Fruit fly (Drosophila melanogaster): Measurements from ENCODE around the gene CG9119.

Gene CG9119

dm6 chr3L:1216460-1216859 is 11.9 kb upstream of the CG9119 start (continued):
- no peak for TF ChIP-seq CG1647 (GFP tag; optimal IDR thresholded peaks at IDR 0.05)
- no peak for TF ChIP-seq Atf-2 (GFP tag; optimal IDR thresholded peaks at IDR 0.05)
- peak; percentile 36 for TF ChIP-seq Xbp1 (GFP tag; optimal IDR thresholded peaks at IDR 0.05)
- peak; percentile 11 to 14 for TF ChIP-seq Pdp1 (GFP tag; optimal IDR thresholded peaks at IDR 0.05)
- peak; percentile 55; the same call in 1 of the 2 replicates for TF ChIP-seq ranshi (GFP tag; IDR thresholded peaks at IDR 0.05)
- peak; percentile 29 for TF ChIP-seq HHEX (GFP tag; optimal IDR thresholded peaks at IDR 0.05)
- TF ChIP-seq CG18262 (tag; optimal IDR thresholded peaks at IDR 0.05) = peak; percentile 59
- TF ChIP-seq D (optimal IDR thresholded peaks at IDR 0.05) = no peak
- TF ChIP-seq D (GFP tag; optimal IDR thresholded peaks at IDR 0.05) = peak; percentile 48
- no peak for TF ChIP-seq CG16863 (GFP tag; optimal IDR thresholded peaks at IDR 0.05)
- peak; percentile 55 for TF ChIP-seq CG5245 (GFP tag; optimal IDR thresholded peaks at IDR 0.05)
- TF ChIP-seq Med (GFP tag) = peak; percentile 73
- peak; percentile 11; the same call in 1 of the 2 replicates for TF ChIP-seq Rx (GFP tag; IDR thresholded peaks at IDR 0.05)
- no peak for TF ChIP-seq da (GFP tag; optimal IDR thresholded peaks at IDR 0.05)
- TF ChIP-seq lola (GFP tag; optimal IDR thresholded peaks at IDR 0.05) = peak in 1 of 3 experiments; percentile 44
- TF ChIP-seq stc (GFP tag; IDR thresholded peaks at IDR 0.05) = 0 out of 2 replicates have a peak, but pooled peaks have one; percentile 17
- no peak for TF ChIP-seq Sry-β (GFP tag; optimal IDR thresholded peaks at IDR 0.05)
- TF ChIP-seq zen (tag; optimal IDR thresholded peaks at IDR 0.05) = peak; percentile 65
- TF ChIP-seq CG12071 (GFP tag; optimal IDR thresholded peaks at IDR 0.05) = peak; percentile 4
- TF ChIP-seq Sox100B (GFP tag; optimal IDR thresholded peaks at IDR 0.05) = no peak
- no peak for TF ChIP-seq ac (GFP tag; optimal IDR thresholded peaks at IDR 0.05)
- peak; percentile 42 for TF ChIP-seq CG12391 (tag; optimal IDR thresholded peaks at IDR 0.05)
- TF ChIP-seq ATbp (GFP tag; optimal IDR thresholded peaks at IDR 0.05) = peak; percentile 50
- peak in 1 of 2 experiments; percentile 69 for TF ChIP-seq bsh (GFP tag; optimal IDR thresholded peaks at IDR 0.05)
- peak; percentile 10 for TF ChIP-seq slp2 (GFP tag; optimal IDR thresholded peaks at IDR 0.05)
- TF ChIP-seq CG12219 (GFP tag; optimal IDR thresholded peaks at IDR 0.05) = peak; percentile 48
- peak; percentile 69 for TF ChIP-seq Blimp-1 (GFP tag; optimal IDR thresholded peaks at IDR 0.05)
- peak; percentile 64; the same call in 1 of the 2 replicates for TF ChIP-seq HLH3B (GFP tag; IDR thresholded peaks at IDR 0.05)
- TF ChIP-seq ewg (GFP tag; optimal IDR thresholded peaks at IDR 0.05) = no peak
- no peak for TF ChIP-seq grn (GFP tag; optimal IDR thresholded peaks at IDR 0.05)
- TF ChIP-seq hb (GFP tag; IDR thresholded peaks at IDR 0.05; ENCODE audit: partially characterized antibody) = no peak
- TF ChIP-seq Sry-δ (GFP tag; optimal IDR thresholded peaks at IDR 0.05) = peak; percentile 0
- peak; percentile 54 for TF ChIP-seq CG7839 (tag; optimal IDR thresholded peaks at IDR 0.05)
- TF ChIP-seq CG10267 (tag; optimal IDR thresholded peaks at IDR 0.05) = peak; percentile 14
- peak; percentile 35 for TF ChIP-seq PHDP (tag; optimal IDR thresholded peaks at IDR 0.05)
- TF ChIP-seq CG14860 (GFP tag; IDR thresholded peaks at IDR 0.05; ENCODE audit: partially characterized antibody) = no peak
- TF ChIP-seq Chrac-16 (GFP tag; optimal IDR thresholded peaks at IDR 0.05) = peak; percentile 17
- peak; percentile 1 for TF ChIP-seq Six4 (GFP tag; optimal IDR thresholded peaks at IDR 0.05)
- TF ChIP-seq pb (GFP tag; optimal IDR thresholded peaks at IDR 0.05) = no peak
- TF ChIP-seq CG10959 (GFP tag; IDR thresholded peaks at IDR 0.05) = peak; percentile 54
- peak; percentile 38 for TF ChIP-seq CoRest (tag; optimal IDR thresholded peaks at IDR 0.05)
- peak; percentile 49 for TF ChIP-seq Oli (tag; optimal IDR thresholded peaks at IDR 0.05)
- no peak for TF ChIP-seq CG9609 (GFP tag; optimal IDR thresholded peaks at IDR 0.05)
- TF ChIP-seq CG17829 (tag; optimal IDR thresholded peaks at IDR 0.05) = peak; percentile 48
- TF ChIP-seq CG18764 (GFP tag; optimal IDR thresholded peaks at IDR 0.05) = peak; percentile 19
- no peak for TF ChIP-seq CG17612 (GFP tag; IDR thresholded peaks at IDR 0.05)
- TF ChIP-seq Bdp1 (GFP tag; optimal IDR thresholded peaks at IDR 0.05) = no peak
- peak; percentile 64 for TF ChIP-seq CG2712 (tag; optimal IDR thresholded peaks at IDR 0.05)
- TF ChIP-seq nerfin-1 (tag; optimal IDR thresholded peaks at IDR 0.05) = peak; percentile 37
- no peak for TF ChIP-seq Dp (GFP tag; optimal IDR thresholded peaks at IDR 0.05)
